Fruit fly (Drosophila melanogaster) whole organism, embryonic: ENCODE data around the gene CG14327.

Experiments
- Ada2b ChIP-seq: fragments of 200-800 bp; sonication (Bioruptor generic); IDR thresholded peaks from 2 replicates; pipeline ENCODE4 v1.3.6; 2022; ENCODE audit warnings: missing biosample characterization, missing genetic modification characterization
- CG10543 ChIP-seq: fragments of 200-800 bp; sonication (Bioruptor generic); optimal IDR thresholded peaks from 3 replicates; lab custom pipeline; 2017; ENCODE audit warnings: missing biosample characterization, mild to moderate bottlenecking, missing genetic modification characterization, moderate library complexity
- CG10959 ChIP-seq: fragments of 200-800 bp; sonication (Bioruptor generic); IDR thresholded peaks from 2 replicates; pipeline ENCODE4 v1.3.6; 2022; ENCODE audit warnings: missing biosample characterization, missing genetic modification characterization
- CG11085 ChIP-seq: fragments of 200-800 bp; sonication (Bioruptor generic); IDR thresholded peaks from 2 replicates; pipeline ENCODE4 v1.3.6; 2022; ENCODE audit warnings: missing biosample characterization, missing genetic modification characterization
- CG11398 ChIP-seq: fragments of 200-800 bp; sonication (Bioruptor generic); optimal IDR thresholded peaks from 2 replicates; lab custom pipeline; 2016; ENCODE audit warnings: missing biosample characterization, missing genetic modification characterization
- CG11723 ChIP-seq: fragments of 200-800 bp; sonication (Bioruptor generic); optimal IDR thresholded peaks from 2 replicates; lab custom pipeline; 2017; ENCODE audit warnings: missing biosample characterization, mild to moderate bottlenecking, missing genetic modification characterization
- CG14441 ChIP-seq: fragments of 200-800 bp; sonication (Bioruptor generic); IDR thresholded peaks from 2 replicates; pipeline ENCODE4 v1.3.6; 2022; ENCODE audit warnings: missing biosample characterization, missing genetic modification characterization
- CG14710 ChIP-seq: fragments of 200-800 bp; sonication (Bioruptor generic); optimal IDR thresholded peaks from 3 replicates; lab custom pipeline; 2019; ENCODE audit warnings: missing biosample characterization, mild to moderate bottlenecking, missing genetic modification characterization, moderate library complexity
- CG17359 ChIP-seq: fragments of 200-800 bp; sonication (Bioruptor generic); optimal IDR thresholded peaks from 3 replicates; lab custom pipeline; 2018; ENCODE audit warnings: missing biosample characterization, mild to moderate bottlenecking, missing genetic modification characterization, moderate library complexity
- CG30020 ChIP-seq: fragments of 200-800 bp; optimal IDR thresholded peaks from 2 replicates; lab custom pipeline; 2019; ENCODE audit warnings: missing biosample characterization, mild to moderate bottlenecking, missing genetic modification characterization, moderate library complexity
- CG32532 ChIP-seq: fragments of 200-800 bp; sonication (Bioruptor generic); IDR thresholded peaks from 2 replicates; pipeline ENCODE4 v1.3.6; 2022; ENCODE audit warnings: missing biosample characterization, missing genetic modification characterization
- CG33213 ChIP-seq: fragments of 200-800 bp; sonication (Bioruptor generic); optimal IDR thresholded peaks from 3 replicates; lab custom pipeline; 2016; ENCODE audit warnings: missing biosample characterization, missing genetic modification characterization
- CG42726 ChIP-seq: fragments of 200-800 bp; sonication (Bioruptor generic); IDR thresholded peaks from 2 replicates; pipeline ENCODE4 v1.3.6; 2022; ENCODE audit warnings: missing biosample characterization, missing genetic modification characterization; ENCODE audit not compliant: partially characterized antibody
- CG4282 ChIP-seq: fragments of 200-800 bp; sonication (Bioruptor generic); optimal IDR thresholded peaks from 2 replicates; lab custom pipeline; 2016; ENCODE audit warnings: missing biosample characterization, missing genetic modification characterization
- CG6765 ChIP-seq: fragments of 200-800 bp; sonication (Bioruptor generic); optimal IDR thresholded peaks from 3 replicates; lab custom pipeline; 2017; ENCODE audit warnings: missing biosample characterization, mild to moderate bottlenecking, missing genetic modification characterization
- CG8281 ChIP-seq: fragments of 200-800 bp; sonication (Bioruptor generic); optimal IDR thresholded peaks from 2 replicates; lab custom pipeline; 2018; ENCODE audit warnings: missing biosample characterization, mild to moderate bottlenecking, missing genetic modification characterization, moderate library complexity
- CG8924 ChIP-seq: fragments of 200-800 bp; optimal IDR thresholded peaks from 3 replicates; lab custom pipeline; 2019; ENCODE audit warnings: missing biosample characterization, mild to moderate bottlenecking, missing genetic modification characterization, moderate library complexity
- CG9932 ChIP-seq: fragments of 200-800 bp; sonication (Bioruptor generic); IDR thresholded peaks from 2 replicates; pipeline ENCODE4 v1.3.6; 2022; ENCODE audit warnings: missing biosample characterization, missing genetic modification characterization
- CHES-1-like ChIP-seq: fragments of 200-800 bp; sonication (Bioruptor generic); optimal IDR thresholded peaks from 2 replicates; lab custom pipeline; 2016; ENCODE audit warnings: missing biosample characterization, missing genetic modification characterization
- CTCF ChIP-seq: fragments of 200-800 bp; sonication (Bioruptor generic); optimal IDR thresholded peaks from 2 replicates; lab custom pipeline; 2017; ENCODE audit warnings: missing biosample characterization, mild to moderate bottlenecking, missing genetic modification characterization, moderate library complexity
- D19B ChIP-seq: fragments of 200-800 bp; sonication (Bioruptor generic); optimal IDR thresholded peaks from 2 replicates; lab custom pipeline; 2017; ENCODE audit warnings: missing biosample characterization, mild to moderate bottlenecking, missing genetic modification characterization
- Dip2 ChIP-seq: fragments of 200-800 bp; sonication (Bioruptor generic); IDR thresholded peaks from 2 replicates; pipeline ENCODE4 v1.3.6; 2022; ENCODE audit warnings: missing biosample characterization, missing genetic modification characterization
- Doc2 ChIP-seq: fragments of 200-800 bp; sonication (Bioruptor generic); IDR thresholded peaks from 2 replicates; pipeline ENCODE4 v1.3.6; 2022; ENCODE audit warnings: missing biosample characterization, missing genetic modification characterization
- GATAe ChIP-seq: fragments of 200-800 bp; sonication (Bioruptor generic); conservative IDR thresholded peaks from 2 replicates; pipeline ENCODE4 v1.3.6; 2022; ENCODE audit warnings: missing biosample characterization, missing genetic modification characterization
- HLH54F ChIP-seq: fragments of 200-800 bp; sonication (Bioruptor generic); optimal IDR thresholded peaks from 3 replicates; lab custom pipeline; 2016; ENCODE audit warnings: missing biosample characterization, missing genetic modification characterization
- HLHmδ ChIP-seq: fragments of 200-800 bp; sonication (Bioruptor generic); optimal IDR thresholded peaks from 2 replicates; lab custom pipeline; 2018; ENCODE audit warnings: missing biosample characterization, mild to moderate bottlenecking, missing genetic modification characterization, moderate library complexity
- Jarid2 ChIP-seq: fragments of 200-800 bp; sonication (Bioruptor generic); optimal IDR thresholded peaks from 3 replicates; lab custom pipeline; 2017; ENCODE audit warnings: mild to moderate bottlenecking, missing biosample characterization, missing genetic modification reagents, missing genetic modification characterization
- NC2α ChIP-seq: fragments of 200-800 bp; sonication (Bioruptor generic); optimal IDR thresholded peaks from 2 replicates; lab custom pipeline; 2016; ENCODE audit warnings: missing biosample characterization, missing genetic modification characterization
- Neu2 ChIP-seq: fragments of 200-800 bp; sonication (Bioruptor generic); optimal IDR thresholded peaks from 3 replicates; lab custom pipeline; 2016; ENCODE audit warnings: missing biosample characterization, missing genetic modification characterization, borderline replicate concordance
- bigmax ChIP-seq: fragments of 200-800 bp; sonication (Bioruptor generic); optimal IDR thresholded peaks from 2 replicates; lab custom pipeline; 2018; ENCODE audit warnings: missing biosample characterization, mild to moderate bottlenecking, missing genetic modification characterization
- chm ChIP-seq: fragments of 200-800 bp; sonication (Bioruptor generic); IDR thresholded peaks from 2 replicates; pipeline ENCODE4 v1.3.6; 2022; ENCODE audit warnings: missing biosample characterization, missing genetic modification characterization
- da ChIP-seq: fragments of 200-800 bp; sonication (Bioruptor generic); optimal IDR thresholded peaks from 2 replicates; lab custom pipeline; 2016; ENCODE audit warnings: missing biosample characterization, missing genetic modification characterization
- dmrt11E ChIP-seq: fragments of 200-800 bp; sonication (Bioruptor generic); optimal IDR thresholded peaks from 3 replicates; lab custom pipeline; 2018; ENCODE audit warnings: missing biosample characterization, mild to moderate bottlenecking, missing genetic modification characterization, moderate library complexity
- dmrt99B ChIP-seq: fragments of 200-800 bp; sonication (Bioruptor generic); optimal IDR thresholded peaks from 2 replicates; lab custom pipeline; 2018; ENCODE audit warnings: missing biosample characterization, mild to moderate bottlenecking, missing genetic modification characterization, moderate library complexity
- exex ChIP-seq: fragments of 200-800 bp; sonication (Bioruptor generic); optimal IDR thresholded peaks from 4 replicates; lab custom pipeline; 2018; ENCODE audit warnings: missing biosample characterization, mild to moderate bottlenecking, missing genetic modification characterization, moderate library complexity
- gsb-n ChIP-seq: fragments of 200-800 bp; sonication (Bioruptor generic); optimal IDR thresholded peaks from 3 replicates; lab custom pipeline; 2018; ENCODE audit warnings: missing biosample characterization, mild to moderate bottlenecking, missing genetic modification characterization
- hb ChIP-seq: fragments of 200-800 bp; sonication (Bioruptor generic); IDR thresholded peaks from 3 replicates; pipeline ENCODE4 v1.3.6; 2022; ENCODE audit warnings: missing biosample characterization, missing genetic modification characterization; ENCODE audit not compliant: partially characterized antibody
- insv ChIP-seq, 2 experiments: fragments of 200-800 bp; sonication (Bioruptor generic); optimal IDR thresholded peaks; 3 replicates each; lab custom pipeline; 2016 to 2018; ENCODE audit warnings: missing biosample characterization in 2 of 2, missing genetic modification characterization in 2 of 2
- jigr1 ChIP-seq: fragments of 200-800 bp; sonication (Bioruptor generic); IDR thresholded peaks from 3 replicates; pipeline ENCODE4 v1.3.6; 2022; ENCODE audit warnings: missing biosample characterization, missing genetic modification characterization
- ken ChIP-seq: fragments of 200-800 bp; sonication (Bioruptor generic); IDR thresholded peaks from 3 replicates; pipeline ENCODE4 v1.3.6; 2022; ENCODE audit warnings: missing biosample characterization, missing genetic modification characterization
- lab ChIP-seq: fragments of 200-800 bp; sonication (Bioruptor generic); optimal IDR thresholded peaks from 3 replicates; lab custom pipeline; 2017; ENCODE audit warnings: missing biosample characterization, missing genetic modification characterization, mild to moderate bottlenecking, moderate library complexity, missing genetic modification reagents
- lilli ChIP-seq: fragments of 200-800 bp; sonication (Bioruptor generic); optimal IDR thresholded peaks from 3 replicates; lab custom pipeline; 2016; ENCODE audit warnings: missing biosample characterization, missing genetic modification characterization
- nerfin-1 ChIP-seq: fragments of 200-800 bp; sonication (Bioruptor generic); optimal IDR thresholded peaks from 3 replicates; lab custom pipeline; 2019; ENCODE audit warnings: missing biosample characterization, mild to moderate bottlenecking, missing genetic modification characterization, moderate library complexity
- oc ChIP-seq: fragments of 200-800 bp; sonication (Bioruptor generic); optimal IDR thresholded peaks from 2 replicates; lab custom pipeline; 2018; ENCODE audit warnings: missing biosample characterization, mild to moderate bottlenecking, missing genetic modification characterization, moderate library complexity
- ro ChIP-seq: fragments of 200-800 bp; sonication (Bioruptor generic); IDR thresholded peaks from 2 replicates; pipeline ENCODE4 v1.3.6; 2022; ENCODE audit warnings: missing biosample characterization, missing genetic modification characterization
- sima ChIP-seq: fragments of 200-800 bp; sonication (Bioruptor generic); optimal IDR thresholded peaks from 2 replicates; lab custom pipeline; 2016; ENCODE audit warnings: missing biosample characterization, missing genetic modification characterization
- sna ChIP-seq: fragments of 200-800 bp; sonication (Bioruptor generic); IDR thresholded peaks from 2 replicates; pipeline ENCODE4 v1.3.6; 2022; ENCODE audit warnings: missing biosample characterization, missing genetic modification characterization; ENCODE audit not compliant: partially characterized antibody
- ssp ChIP-seq: fragments of 200-800 bp; sonication (Bioruptor generic); IDR thresholded peaks from 2 replicates; pipeline ENCODE4 v1.3.6; 2022; ENCODE audit warnings: missing biosample characterization, missing genetic modification characterization
- stwl ChIP-seq: fragments of 200-800 bp; sonication (Bioruptor generic); optimal IDR thresholded peaks from 3 replicates; lab custom pipeline; 2018; ENCODE audit warnings: missing biosample characterization, mild to moderate bottlenecking, missing genetic modification characterization, moderate library complexity
- tll ChIP-seq, 2 experiments: fragments of 200-800 bp in 1 of 2; fragments of >200 bp in 1 of 2; sonication (Bioruptor generic) in 1 of 2; optimal IDR thresholded peaks; 2 replicates each; lab custom pipeline; 2017 to 2019; ENCODE audit warnings: missing biosample characterization in 2 of 2, missing genetic modification characterization in 2 of 2, mild to moderate bottlenecking in 1 of 2, moderate library complexity in 1 of 2
- trh ChIP-seq: fragments of 200-800 bp; sonication (Bioruptor generic); optimal IDR thresholded peaks from 2 replicates; lab custom pipeline; 2016; ENCODE audit warnings: missing biosample characterization, missing genetic modification characterization
- vvl ChIP-seq: fragments of 200-800 bp; sonication (Bioruptor generic); IDR thresholded peaks from 2 replicates; pipeline ENCODE4 v1.3.6; 2022; ENCODE audit warnings: missing biosample characterization, missing genetic modification characterization

The CG14327 gene

DNA sequence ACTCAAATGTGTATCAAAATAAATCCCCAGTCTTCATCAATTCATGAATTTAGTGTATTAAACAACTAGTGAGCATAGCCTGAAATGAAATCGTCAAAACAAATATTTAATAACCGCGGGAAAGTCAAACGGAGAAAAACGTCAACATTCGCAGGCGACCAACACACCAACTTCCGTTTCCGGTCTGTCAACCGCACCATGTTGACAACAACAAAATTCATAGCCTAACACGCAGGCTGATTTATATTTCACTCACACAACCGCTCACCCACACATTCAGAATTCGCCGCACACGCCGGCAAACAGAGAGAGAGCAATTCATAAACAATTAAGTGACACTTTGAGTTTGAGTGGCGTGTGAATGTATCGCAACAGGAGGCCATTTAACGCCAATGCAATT, 41.5 kb downstream of the CG14327 start (continued):
- TF ChIP-seq HLHmδ (GFP tag; lab: Kevin White, UChicago) (peak; percentile 88), lab (GFP tag; lab: Kevin White, UChicago) (peak; percentile 30), da (GFP tag; lab: Kevin White, UChicago) (no peak), Dip2 (GFP tag; lab: Robert Waterston, UW) (no peak), CG42726 (GFP tag; lab: Robert Waterston, UW) (no peak), HLH54F (GFP tag; lab: Kevin White, UChicago) (no peak), hb (GFP tag; lab: Robert Waterston, UW) (no peak), gsb-n (peak; percentile 38), trh (no peak), insv (GFP tag; optimal IDR thresholded peaks at IDR 0.05; lab: Kevin White, UChicago) (no peak), lilli (GFP tag; lab: Kevin White, UChicago) (no peak), CHES-1-like (GFP tag; lab: Kevin White, UChicago) (no peak), dmrt11E (peak; percentile 21), ssp (GFP tag; lab: Robert Waterston, UW) (no peak), CG30020 (no peak), CG14441 (GFP tag; lab: Robert Waterston, UW) (no peak), bigmax (GFP tag; lab: Kevin White, UChicago) (no peak), stwl (tag; lab: Kevin White, UChicago) (peak; percentile 69), CG14710 (tag; lab: Kevin White, UChicago) (peak; percentile 28), Ada2b (GFP tag; lab: Robert Waterston, UW) (no peak), sna (GFP tag; lab: Robert Waterston, UW) (no peak), CG11723 (GFP tag; lab: Kevin White, UChicago) (peak; percentile 22), exex (tag; lab: Kevin White, UChicago) (no peak), CG17359 (peak; percentile 10), CG9932 (GFP tag; lab: Robert Waterston, UW) (no peak), dmrt99B (tag; lab: Kevin White, UChicago) (peak; percentile 25), vvl (GFP tag; lab: Robert Waterston, UW) (0 out of 2 replicates have a peak, but pooled peaks have one; percentile 20), Neu2 (GFP tag; lab: Kevin White, UChicago) (peak; percentile 8), CG33213 (GFP tag; lab: Kevin White, UChicago) (no peak), GATAe (GFP tag; lab: Robert Waterston, UW) (no peak), CG6765 (GFP tag; lab: Kevin White, UChicago) (no peak), CG10543 (GFP tag; lab: Kevin White, UChicago) (no peak), Jarid2 (GFP tag; lab: Kevin White, UChicago) (no peak), jigr1 (GFP tag; lab: Robert Waterston, UW) (no peak), ro (GFP tag; lab: Robert Waterston, UW) (no peak), tll (GFP tag; optimal IDR thresholded peaks at IDR 0.05; lab: Kevin White, UChicago) (no peak), CG8281 (tag; lab: Kevin White, UChicago) (no peak), ken (no peak), CG8924 (tag; lab: Kevin White, UChicago) (no peak), Doc2 (no peak), CG10959 (GFP tag; lab: Robert Waterston, UW) (no peak), CG4282 (no peak), chm (GFP tag; lab: Robert Waterston, UW) (peak; percentile 67), oc (tag; lab: Kevin White, UChicago) (no peak), CTCF (GFP tag; lab: Kevin White, UChicago) (no peak), CG11398 (no peak), CG32532 (GFP tag; lab: Robert Waterston, UW) (no peak), D19B (GFP tag; lab: Kevin White, UChicago) (no peak), CG11085 (GFP tag; lab: Robert Waterston, UW) (no peak), NC2α (GFP tag; lab: Kevin White, UChicago) (no peak), sima (GFP tag; lab: Kevin White, UChicago) (no peak), nerfin-1 (peak; percentile 43)
